Fruit fly (Drosophila melanogaster) whole organism, embryonic: ENCODE measurements around the gene CG6254.

Experiments used
- Blimp-1 ChIP-seq: fragments of 200-800 bp; sonication (Bioruptor generic); optimal IDR thresholded peaks from 3 replicates; lab custom pipeline; 2018; ENCODE audit warnings: missing biosample characterization, missing genetic modification characterization, mild to moderate bottlenecking, moderate library complexity, missing genetic modification reagents
- CG12236 ChIP-seq: fragments of 200-800 bp; sonication (Bioruptor generic); optimal IDR thresholded peaks from 2 replicates; lab custom pipeline; 2016; ENCODE audit warnings: missing biosample characterization, missing genetic modification characterization
- CG12769 ChIP-seq: fragments of 200-800 bp; sonication (Bioruptor generic); optimal IDR thresholded peaks from 2 replicates; lab custom pipeline; 2019; ENCODE audit warnings: missing biosample characterization, mild to moderate bottlenecking, missing genetic modification characterization, moderate library complexity
- CG13287 ChIP-seq: fragments of 200-800 bp; sonication (Bioruptor generic); IDR thresholded peaks from 2 replicates; pipeline ENCODE4 v1.3.6; 2022; ENCODE audit warnings: missing biosample characterization, missing genetic modification characterization; ENCODE audit not compliant: partially characterized antibody
- CG13296 ChIP-seq: fragments of 200-800 bp; sonication (Bioruptor generic); optimal IDR thresholded peaks from 3 replicates; lab custom pipeline; 2018; ENCODE audit warnings: missing biosample characterization, mild to moderate bottlenecking, missing genetic modification characterization
- CG15269 ChIP-seq: fragments of 200-800 bp; sonication (Bioruptor generic); optimal IDR thresholded peaks from 2 replicates; lab custom pipeline; 2018; ENCODE audit warnings: missing biosample characterization, mild to moderate bottlenecking, missing genetic modification characterization, moderate library complexity
- CG17829 ChIP-seq: fragments of 200-800 bp; optimal IDR thresholded peaks from 2 replicates; lab custom pipeline; 2019; ENCODE audit warnings: missing biosample characterization, mild to moderate bottlenecking, missing genetic modification characterization, moderate library complexity
- CG1832 ChIP-seq: fragments of 200-800 bp; sonication (Bioruptor generic); optimal IDR thresholded peaks from 2 replicates; lab custom pipeline; 2017; ENCODE audit warnings: missing biosample characterization, mild to moderate bottlenecking, missing genetic modification characterization, inconsistent platforms
- CG18476 ChIP-seq: fragments of 200-800 bp; sonication (Bioruptor generic); optimal IDR thresholded peaks from 2 replicates; lab custom pipeline; 2016; ENCODE audit warnings: missing biosample characterization, mild to moderate bottlenecking, missing genetic modification characterization
- CG2712 ChIP-seq: fragments of 200-800 bp; optimal IDR thresholded peaks from 3 replicates; lab custom pipeline; 2019; ENCODE audit warnings: missing biosample characterization, mild to moderate bottlenecking, missing genetic modification characterization, moderate library complexity
- CG3281 ChIP-seq: fragments of 200-800 bp; sonication (Bioruptor generic); optimal IDR thresholded peaks from 3 replicates; lab custom pipeline; 2017; ENCODE audit warnings: missing biosample characterization, mild to moderate bottlenecking, missing genetic modification characterization
- CG34224 ChIP-seq: fragments of 200-800 bp; sonication (Bioruptor generic); IDR thresholded peaks from 3 replicates; pipeline ENCODE4 v1.3.6; 2022; ENCODE audit warnings: missing biosample characterization, missing genetic modification characterization; ENCODE audit not compliant: partially characterized antibody
- CG34422 ChIP-seq: fragments of 200-800 bp; sonication (Bioruptor generic); IDR thresholded peaks from 3 replicates; pipeline ENCODE4 v1.3.6; 2022; ENCODE audit warnings: missing biosample characterization, missing genetic modification characterization
- CG4360 ChIP-seq: fragments of 200-800 bp; sonication (Bioruptor generic); IDR thresholded peaks from 2 replicates; pipeline ENCODE4 v1.3.6; 2022; ENCODE audit warnings: missing biosample characterization, missing genetic modification characterization
- CG7839 ChIP-seq: fragments of 200-800 bp; sonication (Bioruptor generic); optimal IDR thresholded peaks from 3 replicates; lab custom pipeline; 2018; ENCODE audit warnings: missing biosample characterization, mild to moderate bottlenecking, missing genetic modification characterization, moderate library complexity
- CG8924 ChIP-seq: fragments of 200-800 bp; optimal IDR thresholded peaks from 3 replicates; lab custom pipeline; 2019; ENCODE audit warnings: missing biosample characterization, mild to moderate bottlenecking, missing genetic modification characterization, moderate library complexity
- CG8944 ChIP-seq: fragments of 200-800 bp; sonication (Bioruptor generic); optimal IDR thresholded peaks from 3 replicates; lab custom pipeline; 2016; ENCODE audit warnings: missing biosample characterization, missing genetic modification characterization
- E2f2 ChIP-seq: fragments of 200-800 bp; sonication (Bioruptor generic); IDR thresholded peaks from 2 replicates; pipeline ENCODE4 v1.3.6; 2022; ENCODE audit warnings: missing biosample characterization, missing genetic modification characterization
- Eip74EF ChIP-seq, 2 experiments: fragments of 200-800 bp in 1 of 2; fragments of >200 bp in 1 of 2; sonication (Bioruptor generic) in 1 of 2; optimal IDR thresholded peaks; 2 replicates each; lab custom pipeline; 2017 to 2019; ENCODE audit warnings: missing biosample characterization in 2 of 2, missing genetic modification characterization in 2 of 2, mild to moderate bottlenecking in 1 of 2, moderate library complexity in 1 of 2
- Elba2 ChIP-seq: fragments of 200-800 bp; sonication (Bioruptor generic); optimal IDR thresholded peaks from 3 replicates; lab custom pipeline; 2016; ENCODE audit warnings: missing biosample characterization, missing genetic modification characterization
- Lpt ChIP-seq: fragments of >200 bp; optimal IDR thresholded peaks from 2 replicates; lab custom pipeline; 2018; ENCODE audit warnings: missing biosample characterization, missing genetic modification characterization
- Max ChIP-seq: fragments of 200-800 bp; sonication (Bioruptor generic); optimal IDR thresholded peaks from 2 replicates; lab custom pipeline; 2016; ENCODE audit warnings: missing biosample characterization, mild to moderate bottlenecking, missing genetic modification characterization
- Med ChIP-seq: fragments of 200-800 bp; sonication (Bioruptor generic); peaks from one replicate; lab custom pipeline; 2016; ENCODE audit warnings: missing biosample characterization, missing genetic modification characterization, mild to moderate bottlenecking, inconsistent platforms, moderate library complexity
- Meics ChIP-seq: fragments of 200-800 bp; sonication (Bioruptor generic); optimal IDR thresholded peaks from 2 replicates; lab custom pipeline; 2017; ENCODE audit warnings: missing biosample characterization, mild to moderate bottlenecking, missing genetic modification characterization
- Scr ChIP-seq: fragments of 200-800 bp; sonication (Bioruptor generic); IDR thresholded peaks from 2 replicates; pipeline ENCODE4 v1.3.6; 2022; ENCODE audit warnings: missing biosample characterization, missing genetic modification characterization; ENCODE audit not compliant: partially characterized antibody
- Trl ChIP-seq, 3 experiments: fragments of >200 bp in 2 of 3; fragments of 200-800 bp in 1 of 3; sonication (Bioruptor generic) in 1 of 3; optimal IDR thresholded peaks; 2 replicates in 1 of 3; 3 replicates in 2 of 3; lab custom pipeline; 2016 to 2017; ENCODE audit warnings: missing biosample characterization in 1 of 3, missing genetic modification characterization in 1 of 3
- Xrp1 ChIP-seq: fragments of 200-800 bp; sonication (Bioruptor generic); IDR thresholded peaks from 2 replicates; pipeline ENCODE4 v1.3.6; 2022; ENCODE audit warnings: missing biosample characterization, missing genetic modification characterization
- ara ChIP-seq: fragments of 200-800 bp; sonication (Bioruptor generic); IDR thresholded peaks from 2 replicates; pipeline ENCODE4 v1.3.6; 2022; ENCODE audit warnings: missing biosample characterization, missing genetic modification characterization
- bbx ChIP-seq: fragments of 200-800 bp; sonication (Bioruptor generic); IDR thresholded peaks from 2 replicates; pipeline ENCODE4 v1.3.6; 2022; ENCODE audit warnings: missing biosample characterization, missing genetic modification characterization; ENCODE audit not compliant: partially characterized antibody
- chinmo ChIP-seq: fragments of 200-800 bp; sonication (Bioruptor generic); IDR thresholded peaks from 4 replicates; pipeline ENCODE4 v1.3.6; 2022; ENCODE audit warnings: missing biosample characterization, missing genetic modification characterization; ENCODE audit not compliant: partially characterized antibody
- chm ChIP-seq: fragments of 200-800 bp; sonication (Bioruptor generic); IDR thresholded peaks from 2 replicates; pipeline ENCODE4 v1.3.6; 2022; ENCODE audit warnings: missing biosample characterization, missing genetic modification characterization
- crp ChIP-seq, 2 experiments: fragments of 200-800 bp; sonication (Bioruptor generic); optimal IDR thresholded peaks; 2 replicates in 1 of 2; 3 replicates in 1 of 2; lab custom pipeline; 2017; ENCODE audit warnings: missing biosample characterization in 2 of 2, missing genetic modification characterization in 2 of 2, mild to moderate bottlenecking in 1 of 2, moderate library complexity in 1 of 2
- dysf ChIP-seq: fragments of 200-800 bp; sonication (Bioruptor generic); IDR thresholded peaks from 3 replicates; pipeline ENCODE4 v1.3.6; 2022; ENCODE audit warnings: missing biosample characterization, missing genetic modification characterization
- en ChIP-seq: fragments of 200-800 bp; sonication (Bioruptor generic); optimal IDR thresholded peaks from 2 replicates; lab custom pipeline; 2016; ENCODE audit warnings: missing biosample characterization, missing genetic modification characterization
- ftz-f1 ChIP-seq: fragments of 200-800 bp; sonication (Bioruptor generic); optimal IDR thresholded peaks from 2 replicates; lab custom pipeline; 2016; ENCODE audit warnings: missing biosample characterization, missing genetic modification characterization
- grn ChIP-seq: fragments of 200-800 bp; sonication (Bioruptor generic); optimal IDR thresholded peaks from 3 replicates; lab custom pipeline; 2017; ENCODE audit warnings: missing biosample characterization, missing genetic modification characterization
- hkb ChIP-seq, 2 experiments: fragments of 200-800 bp in 1 of 2; fragments of >200 bp in 1 of 2; sonication (Bioruptor generic) in 1 of 2; IDR thresholded peaks in 1 of 2; optimal IDR thresholded peaks in 1 of 2; 2 replicates each; pipeline versions ENCODE4 v1.3.6 to Lab custom; 2017 to 2022; ENCODE audit warnings: missing biosample characterization in 1 of 2, missing genetic modification characterization in 1 of 2
- kni ChIP-seq: fragments of 200-800 bp; sonication (Bioruptor generic); optimal IDR thresholded peaks from 3 replicates; lab custom pipeline; 2017; ENCODE audit warnings: mild to moderate bottlenecking, missing biosample characterization, missing genetic modification reagents, missing genetic modification characterization
- mld ChIP-seq: fragments of 200-800 bp; sonication (Bioruptor generic); IDR thresholded peaks from 3 replicates; pipeline ENCODE4 v1.3.6; 2022; ENCODE audit warnings: missing biosample characterization, missing genetic modification characterization; ENCODE audit not compliant: partially characterized antibody
- nom ChIP-seq: fragments of 200-800 bp; sonication (Bioruptor generic); optimal IDR thresholded peaks from 2 replicates; lab custom pipeline; 2017; ENCODE audit warnings: missing biosample characterization, missing genetic modification characterization, mild to moderate bottlenecking, moderate library complexity, missing genetic modification reagents
- oc ChIP-seq: fragments of 200-800 bp; sonication (Bioruptor generic); optimal IDR thresholded peaks from 2 replicates; lab custom pipeline; 2018; ENCODE audit warnings: missing biosample characterization, mild to moderate bottlenecking, missing genetic modification characterization, moderate library complexity
- pros ChIP-seq: fragments of 200-800 bp; sonication (Bioruptor generic); optimal IDR thresholded peaks from 3 replicates; lab custom pipeline; 2019; ENCODE audit warnings: missing biosample characterization, mild to moderate bottlenecking, missing genetic modification characterization, moderate library complexity
- row ChIP-seq: fragments of 200-800 bp; sonication (Bioruptor generic); IDR thresholded peaks from 3 replicates; pipeline ENCODE4 v1.3.6; 2022; ENCODE audit warnings: missing biosample characterization, missing genetic modification characterization
- sd ChIP-seq: fragments of 200-800 bp; sonication (Bioruptor generic); optimal IDR thresholded peaks from 3 replicates; lab custom pipeline; 2018; ENCODE audit warnings: missing biosample characterization, mild to moderate bottlenecking, missing genetic modification characterization, moderate library complexity
- sqz ChIP-seq: fragments of 200-800 bp; sonication (Bioruptor generic); optimal IDR thresholded peaks from 3 replicates; lab custom pipeline; 2018; ENCODE audit warnings: missing biosample characterization, mild to moderate bottlenecking, missing genetic modification characterization
- sr ChIP-seq: fragments of 200-800 bp; sonication (Bioruptor generic); IDR thresholded peaks from 3 replicates; pipeline ENCODE4 v1.3.6; 2022; ENCODE audit warnings: missing biosample characterization, missing genetic modification characterization
- tap ChIP-seq: fragments of 200-800 bp; optimal IDR thresholded peaks from 3 replicates; lab custom pipeline; 2019; ENCODE audit warnings: missing biosample characterization, mild to moderate bottlenecking, missing genetic modification characterization, moderate library complexity
- vvl ChIP-seq: fragments of 200-800 bp; sonication (Bioruptor generic); IDR thresholded peaks from 2 replicates; pipeline ENCODE4 v1.3.6; 2022; ENCODE audit warnings: missing biosample characterization, missing genetic modification characterization

The CG6254 gene

DNA sequence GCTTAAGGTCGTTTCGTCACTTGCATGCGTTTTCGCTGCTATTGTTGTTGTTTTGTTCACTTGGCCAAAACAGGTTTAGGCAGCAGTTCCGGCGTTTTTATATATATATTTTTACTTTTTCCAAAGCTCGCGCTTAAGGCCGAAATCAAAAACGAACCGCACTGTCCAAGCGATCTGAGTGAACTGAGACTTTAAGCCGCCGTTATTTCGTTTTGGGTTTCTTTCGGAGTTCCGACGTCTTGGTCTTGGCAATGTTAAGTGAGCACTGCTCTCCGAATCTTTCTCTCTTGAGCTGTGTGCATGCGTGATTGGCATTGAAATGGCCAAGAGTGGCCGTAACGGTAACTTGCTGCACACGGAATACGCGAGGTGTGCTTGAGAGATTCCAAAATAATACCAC is 35.7 kb downstream of the CG6254 start, which contains the start of gene knk:
TSS of gene knk (minus strand) at position 188 of the 400 bp plus-strand sequence.
- TF ChIP-seq mld (GFP tag; lab: Robert Waterston, UW) = no peak
- no peak for TF ChIP-seq dysf
- TF ChIP-seq Max = no peak
- peak; percentile 24 to 46 for TF ChIP-seq Trl (optimal IDR thresholded peaks at IDR 0.05; lab: Kevin White, UChicago)
- no peak for TF ChIP-seq Trl (GFP tag; optimal IDR thresholded peaks at IDR 0.05; lab: Kevin White, UChicago)
- no peak for TF ChIP-seq en
- no peak for TF ChIP-seq Meics (GFP tag; lab: Kevin White, UChicago)
- TF ChIP-seq CG3281 = no peak
- TF ChIP-seq CG4360 (GFP tag; lab: Robert Waterston, UW) = peak; percentile 54
- no peak for TF ChIP-seq CG17829 (tag; lab: Kevin White, UChicago)
- peak; percentile 87 for TF ChIP-seq CG15269 (tag; lab: Kevin White, UChicago)
- peak; percentile 25 for TF ChIP-seq CG2712 (tag; lab: Kevin White, UChicago)
- TF ChIP-seq grn = no peak
- TF ChIP-seq chinmo = peak; percentile 94
- peak; percentile 99 for TF ChIP-seq pros (GFP tag; lab: Kevin White, UChicago)
- no peak for TF ChIP-seq CG12236 (GFP tag; lab: Kevin White, UChicago)
- TF ChIP-seq CG18476 (GFP tag; lab: Kevin White, UChicago) = peak; percentile 73
- TF ChIP-seq ara = 0 out of 2 replicates have a peak, but pooled peaks have one; percentile 24
- TF ChIP-seq Lpt = no peak
- TF ChIP-seq nom (GFP tag; lab: Kevin White, UChicago) = peak; percentile 53
- TF ChIP-seq Elba2 (GFP tag; lab: Kevin White, UChicago) = no peak
- peak; percentile 6 for TF ChIP-seq CG12769 (tag; lab: Kevin White, UChicago)
- TF ChIP-seq CG13296 (GFP tag; lab: Kevin White, UChicago) = peak; percentile 29
- peak; percentile 39 for TF ChIP-seq sqz (GFP tag; lab: Kevin White, UChicago)
- TF ChIP-seq Scr (GFP tag; lab: Robert Waterston, UW) = 0 out of 2 replicates have a peak, but pooled peaks have one; percentile 17
- TF ChIP-seq CG13287 (GFP tag; lab: Robert Waterston, UW) = peak; percentile 48
- TF ChIP-seq Eip74EF (GFP tag; optimal IDR thresholded peaks at IDR 0.05; lab: Kevin White, UChicago) = peak in 1 of 2 experiments; percentile 71
- TF ChIP-seq tap (tag; lab: Kevin White, UChicago) = peak; percentile 15
- TF ChIP-seq CG1832 (GFP tag; lab: Kevin White, UChicago) = no peak
- peak; percentile 78 for TF ChIP-seq vvl (GFP tag; lab: Robert Waterston, UW)
- peak; percentile 34; the same call in 1 of the 3 replicates for TF ChIP-seq CG34422 (GFP tag; lab: Robert Waterston, UW)
- peak; percentile 49; the same call in 1 of the 3 replicates for TF ChIP-seq row (GFP tag; lab: Robert Waterston, UW)
- peak; percentile 63 for TF ChIP-seq oc (tag; lab: Kevin White, UChicago)
- peak; percentile 38 for TF ChIP-seq CG8924 (tag; lab: Kevin White, UChicago)
- TF ChIP-seq Blimp-1 (GFP tag; lab: Kevin White, UChicago) = peak; percentile 54
- peak; percentile 33; the same call in 1 of the 3 replicates for TF ChIP-seq CG34224 (GFP tag; lab: Robert Waterston, UW)
- no peak for TF ChIP-seq Xrp1 (GFP tag; lab: Robert Waterston, UW)
- no peak for TF ChIP-seq chm (GFP tag; lab: Robert Waterston, UW)
- TF ChIP-seq sr = 0 out of 3 replicates have a peak, but pooled peaks have one; percentile 22
- peak; percentile 45 for TF ChIP-seq Med (GFP tag; lab: Kevin White, UChicago)
- TF ChIP-seq sd (tag; lab: Kevin White, UChicago) = peak; percentile 33
- TF ChIP-seq crp (GFP tag; optimal IDR thresholded peaks at IDR 0.05; lab: Kevin White, UChicago) = no peak
- TF ChIP-seq ftz-f1 (GFP tag; lab: Kevin White, UChicago) = peak; percentile 59
- no peak for TF ChIP-seq CG7839
- no peak for TF ChIP-seq E2f2 (GFP tag; lab: Robert Waterston, UW)
- no peak for TF ChIP-seq CG8944 (GFP tag; lab: Kevin White, UChicago)
- peak; percentile 49 for TF ChIP-seq hkb (optimal IDR thresholded peaks at IDR 0.05; lab: Kevin White, UChicago)
- TF ChIP-seq hkb (GFP tag; IDR thresholded peaks at IDR 0.05; lab: Robert Waterston, UW) = peak; percentile 38; the same call in 1 of the 2 replicates
- TF ChIP-seq kni (GFP tag; lab: Kevin White, UChicago) = peak; percentile 37
- TF ChIP-seq bbx (GFP tag; lab: Robert Waterston, UW) = peak; percentile 43; the same call in 1 of the 2 replicates
